Worm (Caenorhabditis elegans) whole organism, mixed stage, embryonic: ENCODE data around the gene F20D6.5.

Experiments
- M03D4.4 ChIP-seq: sonication (generic microtip); optimal IDR thresholded peaks from 2 replicates; lab custom pipeline; 2017; ENCODE audit warnings: mild to moderate bottlenecking, missing genetic modification characterization, missing compliant biosample characterization
- bed-3 ChIP-seq: fragments of 200-800 bp; sonication (Bioruptor generic); optimal IDR thresholded peaks from 3 replicates; lab custom pipeline; 2018; ENCODE audit warnings: mild to moderate bottlenecking, missing genetic modification characterization, moderate library complexity, missing compliant biosample characterization
- blmp-1 ChIP-seq: fragments of 150-350 bp; optimal IDR thresholded peaks from 2 replicates; lab custom pipeline; 2014; ENCODE audit warnings: missing biosample characterization, missing genetic modification characterization
- ceh-39 ChIP-seq: fragments of 150-350 bp; optimal IDR thresholded peaks from 2 replicates; lab custom pipeline; 2014; ENCODE audit warnings: missing biosample characterization, missing genetic modification characterization
- ceh-43 ChIP-seq: fragments of 200-800 bp; sonication (Bioruptor generic); optimal IDR thresholded peaks from 2 replicates; lab custom pipeline; 2018; ENCODE audit warnings: mild to moderate bottlenecking, missing genetic modification characterization, moderate library complexity, missing compliant biosample characterization
- ceh-83 ChIP-seq: fragments of 200-800 bp; sonication (Bioruptor generic); optimal IDR thresholded peaks from 2 replicates; lab custom pipeline; 2018; ENCODE audit warnings: mild to moderate bottlenecking, missing genetic modification characterization, missing compliant biosample characterization
- ces-1 ChIP-seq: fragments of 150-350 bp; optimal IDR thresholded peaks from 2 replicates; lab custom pipeline; 2014; ENCODE audit warnings: missing biosample characterization, missing genetic modification reagents, missing genetic modification characterization
- cnd-1 ChIP-seq: fragments of 200-800 bp; sonication (Bioruptor generic); optimal IDR thresholded peaks from 2 replicates; lab custom pipeline; 2018; ENCODE audit warnings: mild to moderate bottlenecking, missing genetic modification characterization, missing compliant biosample characterization
- drap-1 ChIP-seq: fragments of 200-800 bp; sonication (Bioruptor generic); optimal IDR thresholded peaks from 3 replicates; lab custom pipeline; 2018; ENCODE audit warnings: mild to moderate bottlenecking, missing genetic modification characterization, missing compliant biosample characterization
- elt-3 ChIP-seq: fragments of 150-350 bp; optimal IDR thresholded peaks from 2 replicates; lab custom pipeline; 2014; ENCODE audit warnings: missing biosample characterization, missing genetic modification characterization
- flh-1 ChIP-seq: fragments of 200-800 bp; sonication (Bioruptor generic); optimal IDR thresholded peaks from 2 replicates; lab custom pipeline; 2018; ENCODE audit warnings: mild to moderate bottlenecking, missing genetic modification characterization, moderate library complexity, missing compliant biosample characterization
- ham-2 ChIP-seq: fragments of 200-800 bp; sonication (Bioruptor generic); optimal IDR thresholded peaks from 2 replicates; lab custom pipeline; 2018; ENCODE audit warnings: mild to moderate bottlenecking, missing genetic modification characterization, missing compliant biosample characterization
- hlh-1 ChIP-seq: fragments of 150-350 bp; optimal IDR thresholded peaks from 2 replicates; lab custom pipeline; 2014; ENCODE audit warnings: missing biosample characterization, missing genetic modification reagents, missing genetic modification characterization
- lin-13 ChIP-seq: fragments of 150-350 bp; optimal IDR thresholded peaks from 2 replicates; lab custom pipeline; 2014; ENCODE audit warnings: missing biosample characterization, missing genetic modification characterization
- lin-32 ChIP-seq: fragments of 200-800 bp; sonication (Bioruptor generic); optimal IDR thresholded peaks from 2 replicates; lab custom pipeline; 2018; ENCODE audit warnings: mild to moderate bottlenecking, missing genetic modification characterization, missing compliant biosample characterization
- lsy-2 ChIP-seq: fragments of 150-350 bp; optimal IDR thresholded peaks from 2 replicates; lab custom pipeline; 2014; ENCODE audit warnings: missing biosample characterization, missing genetic modification characterization
- mep-1 ChIP-seq: fragments of 150-350 bp; optimal IDR thresholded peaks from 2 replicates; lab custom pipeline; 2017; ENCODE audit warnings: missing biosample characterization, missing genetic modification reagents, missing genetic modification characterization, inconsistent platforms
- mls-2 ChIP-seq: sonication (generic microtip); optimal IDR thresholded peaks from 2 replicates; lab custom pipeline; 2016; ENCODE audit warnings: mild to moderate bottlenecking, missing genetic modification characterization, moderate library complexity, missing compliant biosample characterization
- nhr-12 ChIP-seq: fragments of 150-350 bp; optimal IDR thresholded peaks from 2 replicates; lab custom pipeline; 2014; ENCODE audit warnings: missing biosample characterization, missing genetic modification characterization
- nhr-2 ChIP-seq: fragments of 150-350 bp; optimal IDR thresholded peaks from 2 replicates; lab custom pipeline; 2014; ENCODE audit warnings: missing biosample characterization, missing genetic modification characterization
- nhr-237 ChIP-seq: fragments of 150-350 bp; optimal IDR thresholded peaks from 2 replicates; lab custom pipeline; 2014; ENCODE audit warnings: missing biosample characterization, missing genetic modification characterization
- nhr-28 ChIP-seq: fragments of 150-350 bp; optimal IDR thresholded peaks from 2 replicates; lab custom pipeline; 2014; ENCODE audit warnings: missing biosample characterization, missing genetic modification characterization
- nhr-76 ChIP-seq: sonication (generic microtip); optimal IDR thresholded peaks from 2 replicates; lab custom pipeline; 2017; ENCODE audit warnings: missing biosample characterization, missing genetic modification characterization
- sem-2 ChIP-seq: fragments of 200-800 bp; sonication (Bioruptor generic); optimal IDR thresholded peaks from 2 replicates; lab custom pipeline; 2018; ENCODE audit warnings: mild to moderate bottlenecking, missing genetic modification characterization, missing compliant biosample characterization
- snpc-4 ChIP-seq: fragments of 150-350 bp; optimal IDR thresholded peaks from 2 replicates; lab custom pipeline; 2014; ENCODE audit warnings: missing biosample characterization, missing genetic modification characterization
- sptf-1 ChIP-seq: sonication (generic microtip); optimal IDR thresholded peaks from 2 replicates; lab custom pipeline; 2017; ENCODE audit warnings: mild to moderate bottlenecking, missing genetic modification characterization, moderate library complexity, missing compliant biosample characterization
- tbx-8 ChIP-seq: fragments of 200-800 bp; sonication (Bioruptor generic); optimal IDR thresholded peaks from 2 replicates; lab custom pipeline; 2018; ENCODE audit warnings: mild to moderate bottlenecking, missing genetic modification characterization, moderate library complexity, missing compliant biosample characterization
- unc-120 ChIP-seq: sonication (generic microtip); optimal IDR thresholded peaks from 2 replicates; lab custom pipeline; 2017; ENCODE audit warnings: missing genetic modification characterization, missing compliant biosample characterization; ENCODE audit not compliant: poor library complexity, severe bottlenecking
- unc-39 ChIP-seq: fragments of 150-350 bp; optimal IDR thresholded peaks from 2 replicates; lab custom pipeline; 2014; ENCODE audit warnings: missing biosample characterization, missing genetic modification characterization
- unc-62 ChIP-seq: fragments of 150-350 bp; optimal IDR thresholded peaks from 2 replicates; lab custom pipeline; 2014; ENCODE audit warnings: missing biosample characterization, missing genetic modification reagents, missing genetic modification characterization
- zip-8 ChIP-seq: fragments of 150-350 bp; optimal IDR thresholded peaks from 2 replicates; lab custom pipeline; 2014; ENCODE audit warnings: missing biosample characterization, missing genetic modification characterization
- ztf-11 ChIP-seq: fragments of 150-350 bp; optimal IDR thresholded peaks from 2 replicates; lab custom pipeline; 2014; ENCODE audit warnings: missing biosample characterization, missing genetic modification characterization

The F20D6.5 gene

DNA sequence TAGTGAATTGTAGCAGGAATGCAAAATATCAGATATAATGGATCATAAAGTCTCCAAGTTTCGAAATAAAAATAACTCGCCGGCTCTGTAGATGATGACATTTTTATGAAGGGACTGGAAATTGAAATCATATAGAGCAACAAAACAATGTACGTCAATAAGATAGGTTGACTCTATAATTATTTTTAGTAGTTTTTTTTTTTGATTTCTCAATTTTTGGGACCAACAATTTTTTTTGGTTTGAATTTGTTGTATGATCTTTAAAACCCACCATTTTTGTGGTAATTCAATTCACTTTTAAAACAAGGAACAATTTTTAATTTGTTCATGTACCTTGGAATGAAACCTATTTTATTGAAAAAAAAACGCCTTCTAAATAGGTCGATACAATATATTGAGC is 28.3 kb downstream of the F20D6.5 start, which contains the start of gene F20D6.12:
F20D6.12 (minus strand) TSS at position 101 of the 400 bp plus-strand sequence.
- TF ChIP-seq ceh-83 (GFP tag; lab: Kevin White, UChicago): no peak
- no peak for TF ChIP-seq sptf-1
- TF ChIP-seq ham-2: no peak
- no peak for TF ChIP-seq snpc-4 (tag; lab: Kevin White, UChicago)
- no peak for TF ChIP-seq M03D4.4 (tag; lab: Kevin White, UChicago)
- no peak for TF ChIP-seq ces-1 (GFP tag; lab: Kevin White, UChicago)
- TF ChIP-seq lin-32 (GFP tag; lab: Kevin White, UChicago): no peak
- TF ChIP-seq unc-39: no peak
- TF ChIP-seq ceh-39 (tag; lab: Kevin White, UChicago): no peak
- no peak for TF ChIP-seq ztf-11 (tag; lab: Kevin White, UChicago)
- TF ChIP-seq zip-8 (tag; lab: Kevin White, UChicago): no peak
- no peak for TF ChIP-seq flh-1 (GFP tag; lab: Kevin White, UChicago)
- TF ChIP-seq tbx-8 (GFP tag; lab: Kevin White, UChicago): no peak
- no peak for TF ChIP-seq mep-1 (tag; lab: Kevin White, UChicago)
- TF ChIP-seq nhr-28 (tag; lab: Kevin White, UChicago): no peak
- TF ChIP-seq, all 35 proteins: peak for 0

DNA sequence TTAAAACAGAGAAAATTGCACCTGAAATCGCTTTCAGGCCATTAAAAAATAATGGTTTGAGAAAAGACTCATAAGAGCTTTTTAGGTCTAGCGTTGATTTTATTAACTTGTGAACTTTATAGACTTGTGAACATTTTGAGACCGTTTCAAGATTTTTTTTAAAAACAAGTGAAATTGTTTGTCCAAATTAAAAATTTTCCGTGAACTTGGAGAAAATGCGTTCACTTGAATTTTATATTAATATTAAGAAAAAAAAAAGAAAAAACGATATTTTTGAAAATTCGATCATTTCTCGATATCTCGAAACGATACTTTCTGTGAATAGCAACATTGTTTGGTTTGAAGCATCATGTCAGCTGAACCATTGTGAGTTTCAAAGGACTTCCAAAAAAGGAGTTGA is 28.7 kb downstream of the F20D6.5 start, which contains the start of gene F20D6.1:
F20D6.1 (plus strand) TSS at position 301 of the 400 bp plus-strand sequence.
- no peak for TF ChIP-seq ztf-11 (tag; lab: Kevin White, UChicago)
- TF ChIP-seq, all 35 proteins: peak for 0

DNA sequence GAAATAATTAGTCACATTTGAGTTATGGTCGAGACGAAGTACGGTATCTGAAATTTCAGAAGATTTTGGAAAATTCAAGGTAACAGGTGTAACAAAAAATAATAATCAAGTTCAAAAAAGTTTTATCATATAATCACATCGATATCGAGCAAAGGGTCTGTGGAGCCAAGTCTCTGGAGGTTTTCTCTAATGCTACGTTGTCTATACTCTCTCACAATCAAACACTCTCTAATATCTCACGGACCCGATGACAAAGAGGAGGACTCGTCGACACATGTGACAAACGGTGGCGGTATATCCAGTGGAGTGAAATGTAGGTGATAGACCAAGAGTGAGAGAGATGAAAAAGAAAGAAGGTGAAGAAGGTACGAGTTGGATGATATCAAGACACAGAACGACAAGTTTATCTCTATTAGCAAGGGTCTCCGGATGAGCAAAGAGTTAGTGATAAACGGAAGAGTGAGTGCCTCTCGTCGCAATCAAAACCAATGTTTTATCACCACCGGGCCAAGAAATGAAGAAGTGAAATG is 34.2 kb downstream of the F20D6.5 start, which contains the start of gene F20D6.10:
F20D6.10 (minus strand) TSS at position 51 of the 530 bp plus-strand sequence.
- TF ChIP-seq ztf-11 (tag; lab: Kevin White, UChicago) (no peak), sem-2 (GFP tag; lab: Kevin White, UChicago) (no peak), blmp-1 (tag; lab: Kevin White, UChicago) (no peak), nhr-237 (tag; lab: Kevin White, UChicago) (no peak), nhr-2 (tag; lab: Kevin White, UChicago) (no peak), cnd-1 (tag; lab: Kevin White, UChicago) (no peak), lsy-2 (tag; lab: Kevin White, UChicago) (no peak), unc-62 (GFP tag; lab: Kevin White, UChicago) (peak; percentile 77), nhr-76 (no peak), mls-2 (tag; lab: Kevin White, UChicago) (no peak), bed-3 (GFP tag; lab: Kevin White, UChicago) (no peak), nhr-12 (tag; lab: Kevin White, UChicago) (no peak), lin-13 (tag; lab: Kevin White, UChicago) (no peak), hlh-1 (tag; lab: Kevin White, UChicago) (peak; percentile 91), unc-120 (tag; lab: Kevin White, UChicago) (peak; percentile 62), drap-1 (GFP tag; lab: Kevin White, UChicago) (no peak), M03D4.4 (tag; lab: Kevin White, UChicago) (no peak), elt-3 (tag; lab: Kevin White, UChicago) (no peak), mep-1 (tag; lab: Kevin White, UChicago) (no peak)

DNA sequence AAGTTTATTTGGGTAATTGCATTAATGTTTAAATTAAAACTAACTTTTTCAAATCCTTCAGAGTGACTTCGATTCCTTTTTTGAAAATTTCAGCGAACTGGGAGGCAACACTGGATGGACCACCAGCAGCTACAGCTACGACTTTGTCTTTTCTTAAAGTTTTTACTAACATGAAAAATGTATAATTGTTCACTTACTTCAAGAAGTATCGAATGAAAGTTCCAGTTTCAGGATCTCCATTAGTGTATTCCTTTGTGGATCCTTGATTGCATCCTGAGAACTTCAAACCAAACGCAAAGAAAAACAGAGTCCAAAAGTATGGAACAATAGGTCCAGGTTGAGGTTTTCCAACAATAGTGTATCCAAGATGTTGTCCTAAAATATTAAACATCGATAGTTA is 35.2 kb downstream of the F20D6.5 start:
- TF ChIP-seq tbx-8 (GFP tag; lab: Kevin White, UChicago) (no peak), mls-2 (tag; lab: Kevin White, UChicago) (no peak), unc-120 (tag; lab: Kevin White, UChicago) (no peak), blmp-1 (tag; lab: Kevin White, UChicago) (no peak), lsy-2 (tag; lab: Kevin White, UChicago) (no peak), ceh-43 (GFP tag; lab: Kevin White, UChicago) (no peak), nhr-12 (tag; lab: Kevin White, UChicago) (no peak)

DNA sequence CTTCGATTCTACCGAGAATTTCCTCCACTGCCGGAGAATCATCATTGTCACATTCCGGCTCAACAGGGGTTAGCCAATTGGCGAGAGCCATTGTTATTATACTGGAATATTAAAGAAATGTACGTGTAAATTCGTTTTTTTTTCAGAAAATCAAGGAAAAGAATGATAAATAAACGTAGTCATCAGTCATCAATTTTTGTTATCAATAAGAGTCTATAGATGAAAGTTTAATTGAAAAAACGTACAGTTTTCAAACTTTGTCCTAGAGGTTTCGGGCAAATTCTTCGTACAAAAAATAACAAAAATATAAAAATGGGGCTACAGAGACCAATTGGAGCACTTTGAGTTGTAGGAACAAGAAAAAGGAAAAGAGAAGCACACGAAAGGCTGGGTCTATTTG is 37.2 kb downstream of the F20D6.5 start, which contains the start of gene F20D6.11:
F20D6.11 (minus strand) TSS at position 101 of the 400 bp plus-strand sequence.
- TF ChIP-seq unc-62 (GFP tag; lab: Kevin White, UChicago): no peak
- TF ChIP-seq lin-13 (tag; lab: Kevin White, UChicago): no peak
- no peak for TF ChIP-seq nhr-76
- TF ChIP-seq sem-2 (GFP tag; lab: Kevin White, UChicago): no peak
- no peak for TF ChIP-seq cnd-1 (tag; lab: Kevin White, UChicago)
- no peak for TF ChIP-seq ceh-43 (GFP tag; lab: Kevin White, UChicago)
- no peak for TF ChIP-seq blmp-1 (tag; lab: Kevin White, UChicago)
- no peak for TF ChIP-seq ces-1 (GFP tag; lab: Kevin White, UChicago)
- no peak for TF ChIP-seq drap-1 (GFP tag; lab: Kevin White, UChicago)
- no peak for TF ChIP-seq M03D4.4 (tag; lab: Kevin White, UChicago)
- no peak for TF ChIP-seq elt-3 (tag; lab: Kevin White, UChicago)
- no peak for TF ChIP-seq snpc-4 (tag; lab: Kevin White, UChicago)
- no peak for TF ChIP-seq zip-8 (tag; lab: Kevin White, UChicago)
- TF ChIP-seq ztf-11 (tag; lab: Kevin White, UChicago): no peak
- TF ChIP-seq nhr-12 (tag; lab: Kevin White, UChicago): no peak
- no peak for TF ChIP-seq nhr-2 (tag; lab: Kevin White, UChicago)
- no peak for TF ChIP-seq sptf-1
- no peak for TF ChIP-seq flh-1 (GFP tag; lab: Kevin White, UChicago)
- TF ChIP-seq lin-32 (GFP tag; lab: Kevin White, UChicago): no peak
